Fruit fly (Drosophila melanogaster) whole organism, adult: ENCODE results near the gene Pp2A-29B.

Experiments
- CG12768 ChIP-seq: fragments of 200-800 bp; sonication (Bioruptor generic); optimal IDR thresholded peaks from 2 replicates; lab custom pipeline; 2017; ENCODE audit warnings: missing biosample characterization, missing genetic modification characterization, mild to moderate bottlenecking, moderate library complexity, missing genetic modification reagents
- CG14711 ChIP-seq: fragments of 200-800 bp; sonication (Bioruptor generic); optimal IDR thresholded peaks from 2 replicates; lab custom pipeline; 2018; ENCODE audit warnings: missing biosample characterization, mild to moderate bottlenecking, missing genetic modification characterization, moderate library complexity
- CG5204 ChIP-seq: fragments of 200-800 bp; sonication (Bioruptor generic); optimal IDR thresholded peaks from 2 replicates; lab custom pipeline; 2016; ENCODE audit warnings: missing biosample characterization, missing genetic modification characterization
- CG7045 ChIP-seq: fragments of 200-800 bp; sonication (Bioruptor generic); optimal IDR thresholded peaks from 2 replicates; lab custom pipeline; 2017; ENCODE audit warnings: missing biosample characterization, mild to moderate bottlenecking, missing genetic modification characterization
- CG7101 ChIP-seq: fragments of 200-800 bp; sonication (Bioruptor generic); optimal IDR thresholded peaks from 2 replicates; lab custom pipeline; 2018; ENCODE audit warnings: missing biosample characterization, mild to moderate bottlenecking, missing genetic modification characterization, moderate library complexity
- Crg-1 ChIP-seq: fragments of 200-800 bp; sonication (Bioruptor generic); optimal IDR thresholded peaks from 2 replicates; lab custom pipeline; 2016; ENCODE audit warnings: missing biosample characterization, missing genetic modification characterization
- Hr96 ChIP-seq: fragments of 200-800 bp; sonication (Bioruptor generic); optimal IDR thresholded peaks from 2 replicates; lab custom pipeline; 2016; ENCODE audit warnings: missing biosample characterization, missing genetic modification characterization
- Mnt ChIP-seq: fragments of 200-800 bp; sonication (Bioruptor generic); optimal IDR thresholded peaks from 2 replicates; lab custom pipeline; 2016; ENCODE audit warnings: missing biosample characterization, mild to moderate bottlenecking, missing genetic modification characterization
- bab1 ChIP-seq: fragments of 200-800 bp; sonication (Bioruptor generic); optimal IDR thresholded peaks from 3 replicates; lab custom pipeline; 2019; ENCODE audit warnings: missing biosample characterization, mild to moderate bottlenecking, missing genetic modification characterization, moderate library complexity
- cic ChIP-seq: fragments of 200-800 bp; sonication (Bioruptor generic); optimal IDR thresholded peaks from 2 replicates; lab custom pipeline; 2017; ENCODE audit warnings: missing biosample characterization, mild to moderate bottlenecking, missing genetic modification characterization, moderate library complexity
- kay ChIP-seq: fragments of 200-800 bp; sonication (Bioruptor generic); peaks from one replicate; lab custom pipeline; 2016; ENCODE audit warnings: missing biosample characterization, missing genetic modification characterization, borderline replicate concordance
- pad ChIP-seq: fragments of 200-800 bp; sonication (Bioruptor generic); optimal IDR thresholded peaks from 3 replicates; lab custom pipeline; 2017; ENCODE audit warnings: missing biosample characterization, missing genetic modification characterization, mild to moderate bottlenecking, moderate library complexity, missing genetic modification reagents

DNA sequence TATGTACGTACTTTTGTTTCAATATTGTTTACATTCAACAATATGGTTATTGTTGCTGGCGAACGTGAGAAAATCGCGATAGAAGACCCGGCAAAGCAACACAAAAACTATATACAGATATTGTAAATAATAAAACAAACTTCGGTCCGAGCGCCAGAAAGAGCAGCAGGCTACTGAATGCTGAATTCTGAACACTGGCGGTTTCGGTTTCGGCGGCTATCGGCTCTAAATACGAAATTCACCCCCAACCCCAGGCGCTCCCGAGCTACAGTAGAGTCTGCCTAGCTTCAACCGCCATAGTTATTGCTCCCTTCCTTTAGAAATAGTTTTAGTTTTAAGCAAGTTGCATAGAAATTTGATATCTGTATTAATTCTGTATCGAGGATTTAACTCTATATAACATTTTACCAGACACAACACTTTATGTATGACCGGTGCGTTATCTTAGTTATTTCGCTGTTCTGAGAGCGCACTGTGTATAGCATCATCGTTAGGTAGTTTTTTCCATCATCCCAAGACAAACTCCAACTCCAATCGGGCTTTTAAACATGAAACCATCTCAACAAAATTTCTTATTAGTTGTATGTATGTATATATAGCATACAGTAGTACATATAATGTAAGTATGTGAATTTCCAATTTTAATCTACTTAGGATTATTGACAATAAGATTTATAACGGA lies 3.4 kb upstream of the Pp2A-29B start, which contains the start of gene CG7627:
- peak; percentile 65 for TF ChIP-seq CG5204
- peak; percentile 69 for TF ChIP-seq CG7045 (GFP tag; lab: Kevin White, UChicago)
- TF ChIP-seq Hr96 (GFP tag; lab: Kevin White, UChicago), result peak; percentile 85
- peak; percentile 60 for TF ChIP-seq CG14711 (tag; lab: Kevin White, UChicago)
- peak; percentile 62 for TF ChIP-seq Crg-1 (GFP tag; lab: Kevin White, UChicago)
- TF ChIP-seq bab1 (GFP tag; lab: Kevin White, UChicago), result peak; percentile 66
- TF ChIP-seq CG7101 (tag; lab: Kevin White, UChicago), result peak; percentile 79
- peak; percentile 82 for TF ChIP-seq Mnt (GFP tag; lab: Kevin White, UChicago)
- peak; percentile 72 for TF ChIP-seq kay (GFP tag; lab: Kevin White, UChicago)
- peak; percentile 73 for TF ChIP-seq CG12768 (GFP tag; lab: Kevin White, UChicago)
- peak; percentile 54 for TF ChIP-seq pad (GFP tag; lab: Kevin White, UChicago)
- TF ChIP-seq cic (GFP tag; lab: Kevin White, UChicago), result peak; percentile 76
